Worm (Caenorhabditis elegans) whole organism, young adult: ENCODE data around the gene Y62H9A.2.

Source experiments
- Y53G8AR.9 ChIP-seq: fragments of 200-800 bp; sonication (Bioruptor generic); conservative IDR thresholded peaks from 2 replicates; pipeline ENCODE4 v1.3.6; 2022; ENCODE audit warnings: missing genetic modification reagents, missing genetic modification characterization, missing compliant biosample characterization
- bed-1 ChIP-seq: fragments of 200-800 bp; sonication (Bioruptor generic); IDR thresholded peaks from 2 replicates; pipeline ENCODE4 v1.3.6; 2022; ENCODE audit warnings: missing genetic modification reagents, missing genetic modification characterization, missing compliant biosample characterization
- ceh-58 ChIP-seq: fragments of 200-800 bp; sonication (Bioruptor generic); IDR thresholded peaks from 2 replicates; pipeline ENCODE4 v1.3.6; 2022; ENCODE audit warnings: missing genetic modification characterization, missing compliant biosample characterization
- pha-4 ChIP-seq: fragments of 150-350 bp; sonication (generic microtip); optimal IDR thresholded peaks from 2 replicates; lab custom pipeline; 2014; ENCODE audit warnings: missing biosample characterization, missing genetic modification reagents, missing genetic modification characterization
- snpc-4 ChIP-seq, 5 experiments: fragments of 150-350 bp in 1 of 5; sonication (generic microtip) in 4 of 5; optimal IDR thresholded peaks; 2 replicates each; lab custom pipeline; 2014 to 2018; ENCODE audit warnings: missing genetic modification characterization in 5 of 5, missing biosample characterization in 3 of 5, antibody characterized with exemption in 2 of 5, mild to moderate bottlenecking in 2 of 5, missing compliant biosample characterization in 2 of 5, missing genotype in 2 of 5, moderate library complexity in 2 of 5, missing genetic modification reagents in 1 of 5
- ztf-26 ChIP-seq: sonication (generic microtip); optimal IDR thresholded peaks from 2 replicates; lab custom pipeline; 2017; ENCODE audit warnings: missing genetic modification characterization, missing compliant biosample characterization

- TF ChIP-seq ceh-58 (GFP tag; lab: Robert Waterston, UW) (no peak), bed-1 (GFP tag; lab: Robert Waterston, UW) (no peak), snpc-4 (GFP tag; optimal IDR thresholded peaks at IDR 0.05; lab: Kevin White, UChicago) (no peak), snpc-4 (tag; optimal IDR thresholded peaks at IDR 0.05; lab: Kevin White, UChicago) (no peak), Y53G8AR.9 (GFP tag; lab: Robert Waterston, UW) (no peak), pha-4 (no peak), ztf-26 (tag; lab: Kevin White, UChicago) (no peak)
Observed at ce11 chrX:11879871-11880270, 1.9 kb upstream of the Y62H9A.2 start, which contains the start of the genes Y62H9A.3 and Y62H9A.4.
